Worm (Caenorhabditis elegans) whole organism, L2 larva: Measurements from ENCODE around the gene T25B2.3.

ENCODE experiments used
- C34F6.9 ChIP-seq: fragments of 150-350 bp; optimal IDR thresholded peaks from 2 replicates; lab custom pipeline; 2014; ENCODE audit warnings: missing biosample characterization, missing genetic modification characterization
- F13H6.1 ChIP-seq: sonication (generic microtip); optimal IDR thresholded peaks from 2 replicates; lab custom pipeline; 2016; ENCODE audit warnings: missing genetic modification characterization, missing compliant biosample characterization
- R02D3.7 ChIP-seq: fragments of 150-350 bp; optimal IDR thresholded peaks from 2 replicates; lab custom pipeline; 2014; ENCODE audit warnings: missing biosample characterization, missing genetic modification characterization
- Y55F3AM.14 ChIP-seq: fragments of 200-800 bp; sonication (Bioruptor generic); optimal IDR thresholded peaks from 2 replicates; lab custom pipeline; 2018; ENCODE audit warnings: mild to moderate bottlenecking, missing genetic modification characterization, missing compliant biosample characterization
- ZK546.5 ChIP-seq: sonication (generic microtip); optimal IDR thresholded peaks from 2 replicates; lab custom pipeline; 2017; ENCODE audit warnings: missing biosample characterization, missing genetic modification characterization
- alr-1 ChIP-seq: fragments of 150-350 bp; optimal IDR thresholded peaks from 2 replicates; lab custom pipeline; 2014; ENCODE audit warnings: missing biosample characterization, missing genetic modification characterization
- aly-2 ChIP-seq: fragments of 150-350 bp; optimal IDR thresholded peaks from 2 replicates; lab custom pipeline; 2014; ENCODE audit warnings: missing biosample characterization, missing genetic modification characterization
- ama-1 ChIP-seq: fragments of 150-350 bp; optimal IDR thresholded peaks from 2 replicates; lab custom pipeline; 2018; ENCODE audit warnings: inconsistent platforms
- blmp-1 ChIP-seq: sonication (generic microtip); optimal IDR thresholded peaks from 2 replicates; lab custom pipeline; 2017; ENCODE audit warnings: missing genetic modification characterization, mild to moderate bottlenecking, missing compliant biosample characterization, antibody characterized with exemption, moderate library complexity; ENCODE audit not compliant: insufficient read depth
- ceh-16 ChIP-seq: fragments of 150-350 bp; optimal IDR thresholded peaks from 2 replicates; lab custom pipeline; 2014; ENCODE audit warnings: missing biosample characterization, missing genetic modification characterization
- ceh-82 ChIP-seq: fragments of 150-350 bp; optimal IDR thresholded peaks from 2 replicates; lab custom pipeline; 2014; ENCODE audit warnings: missing biosample characterization, missing genetic modification characterization
- crh-2 ChIP-seq: sonication (generic microtip); optimal IDR thresholded peaks from 2 replicates; lab custom pipeline; 2017; ENCODE audit warnings: missing biosample characterization, missing genetic modification characterization
- dmd-4 ChIP-seq: sonication (generic microtip); optimal IDR thresholded peaks from 2 replicates; lab custom pipeline; 2017; ENCODE audit warnings: missing biosample characterization, missing genetic modification characterization
- egl-27 ChIP-seq: sonication (generic microtip); optimal IDR thresholded peaks from 3 replicates; lab custom pipeline; 2017; ENCODE audit warnings: missing biosample characterization, missing genetic modification reagents, missing genetic modification characterization
- elt-1 ChIP-seq: fragments of 150-350 bp; optimal IDR thresholded peaks from 2 replicates; lab custom pipeline; 2014; ENCODE audit warnings: missing biosample characterization, missing genetic modification characterization
- elt-3 ChIP-seq: sonication (generic microtip); optimal IDR thresholded peaks from 2 replicates; lab custom pipeline; 2017; ENCODE audit warnings: missing biosample characterization, missing genetic modification characterization
- fos-1 ChIP-seq: fragments of 150-350 bp; optimal IDR thresholded peaks from 2 replicates; lab custom pipeline; 2014; ENCODE audit warnings: missing biosample characterization, missing genetic modification characterization
- gmeb-1 ChIP-seq: fragments of 150-350 bp; optimal IDR thresholded peaks from 2 replicates; lab custom pipeline; 2014; ENCODE audit warnings: missing biosample characterization, missing genetic modification characterization
- lin-11 ChIP-seq: fragments of 150-350 bp; sonication (generic microtip); optimal IDR thresholded peaks from 2 replicates; lab custom pipeline; 2014; ENCODE audit warnings: missing biosample characterization, missing genetic modification characterization, inconsistent platforms, mixed read lengths
- lin-13 ChIP-seq: fragments of 150-350 bp; optimal IDR thresholded peaks from 2 replicates; lab custom pipeline; 2014; ENCODE audit warnings: missing biosample characterization, missing genetic modification reagents, missing genetic modification characterization
- lin-39 ChIP-seq: fragments of 150-350 bp; optimal IDR thresholded peaks from 2 replicates; lab custom pipeline; 2014; ENCODE audit warnings: missing biosample characterization, missing genetic modification reagents, missing genetic modification characterization
- lsy-2 ChIP-seq, 2 experiments: fragments of 150-350 bp in 1 of 2; sonication (generic microtip) in 1 of 2; optimal IDR thresholded peaks; 2 replicates each; lab custom pipeline; 2014 to 2017; ENCODE audit warnings: missing biosample characterization in 2 of 2, missing genetic modification characterization in 2 of 2
- mab-5 ChIP-seq: fragments of 150-350 bp; optimal IDR thresholded peaks from 2 replicates; lab custom pipeline; 2014; ENCODE audit warnings: missing biosample characterization, missing genetic modification characterization
- mbf-1 ChIP-seq: sonication (generic microtip); optimal IDR thresholded peaks from 2 replicates; lab custom pipeline; 2017; ENCODE audit warnings: missing biosample characterization, missing genetic modification characterization
- mdl-1 ChIP-seq, 2 experiments: fragments of 150-350 bp in 1 of 2; sonication (generic microtip) in 1 of 2; optimal IDR thresholded peaks; 2 replicates each; lab custom pipeline; 2017; ENCODE audit warnings: missing biosample characterization in 2 of 2, missing genetic modification characterization in 2 of 2
- nhr-10 ChIP-seq: sonication (generic microtip); optimal IDR thresholded peaks from 2 replicates; lab custom pipeline; 2017; ENCODE audit warnings: missing biosample characterization, missing genetic modification characterization
- nhr-11 ChIP-seq: fragments of 150-350 bp; optimal IDR thresholded peaks from 2 replicates; lab custom pipeline; 2014; ENCODE audit warnings: missing biosample characterization, missing genetic modification characterization
- nhr-12 ChIP-seq: fragments of 150-350 bp; optimal IDR thresholded peaks from 2 replicates; lab custom pipeline; 2014; ENCODE audit warnings: missing biosample characterization, missing genetic modification characterization
- nhr-129 ChIP-seq: fragments of 150-350 bp; optimal IDR thresholded peaks from 2 replicates; lab custom pipeline; 2014; ENCODE audit warnings: missing biosample characterization, missing genetic modification characterization
- nhr-21 ChIP-seq: fragments of 150-350 bp; optimal IDR thresholded peaks from 2 replicates; lab custom pipeline; 2014; ENCODE audit warnings: missing biosample characterization, missing genetic modification characterization
- nhr-23 ChIP-seq: fragments of 150-350 bp; optimal IDR thresholded peaks from 2 replicates; lab custom pipeline; 2014; ENCODE audit warnings: missing biosample characterization, missing genetic modification reagents, missing genetic modification characterization
- nhr-237 ChIP-seq: fragments of 150-350 bp; optimal IDR thresholded peaks from 2 replicates; lab custom pipeline; 2014; ENCODE audit warnings: missing biosample characterization, missing genetic modification characterization
- nhr-25 ChIP-seq: fragments of 150-350 bp; sonication (generic microtip); optimal IDR thresholded peaks from 3 replicates; lab custom pipeline; 2014; ENCODE audit warnings: missing biosample characterization, missing genetic modification characterization
- nhr-6 ChIP-seq: fragments of 150-350 bp; optimal IDR thresholded peaks from 2 replicates; lab custom pipeline; 2014; ENCODE audit warnings: missing biosample characterization, missing genetic modification characterization
- nhr-77 ChIP-seq: fragments of 150-350 bp; optimal IDR thresholded peaks from 2 replicates; lab custom pipeline; 2014; ENCODE audit warnings: missing biosample characterization, missing genetic modification characterization
- peb-1 ChIP-seq: fragments of 150-350 bp; optimal IDR thresholded peaks from 2 replicates; lab custom pipeline; 2014; ENCODE audit warnings: missing biosample characterization, missing genetic modification characterization
- sem-4 ChIP-seq: fragments of 150-350 bp; optimal IDR thresholded peaks from 2 replicates; lab custom pipeline; 2014; ENCODE audit warnings: missing biosample characterization, missing genetic modification reagents, missing genetic modification characterization
- skn-1 ChIP-seq: sonication (generic microtip); optimal IDR thresholded peaks from 2 replicates; lab custom pipeline; 2017; ENCODE audit warnings: missing biosample characterization, missing genetic modification characterization
- sma-3 ChIP-seq: sonication (generic microtip); optimal IDR thresholded peaks from 2 replicates; lab custom pipeline; 2016; ENCODE audit warnings: missing genetic modification reagents, missing genetic modification characterization, missing compliant biosample characterization
- sma-9 ChIP-seq, 2 experiments: fragments of 150-350 bp in 1 of 2; sonication (generic microtip) in 1 of 2; optimal IDR thresholded peaks; 2 replicates each; lab custom pipeline; 2014 to 2016; ENCODE audit warnings: missing genetic modification characterization in 2 of 2, mild to moderate bottlenecking in 1 of 2, missing biosample characterization in 1 of 2, missing compliant biosample characterization in 1 of 2, missing genetic modification reagents in 1 of 2, moderate library complexity in 1 of 2
- snpc-4 ChIP-seq: fragments of 150-350 bp; optimal IDR thresholded peaks from 2 replicates; lab custom pipeline; 2014; ENCODE audit warnings: missing biosample characterization, missing genetic modification characterization
- unc-39 ChIP-seq: fragments of 150-350 bp; optimal IDR thresholded peaks from 2 replicates; lab custom pipeline; 2014; ENCODE audit warnings: missing biosample characterization, missing genetic modification characterization
- unc-55 ChIP-seq: fragments of 150-350 bp; sonication (generic microtip); optimal IDR thresholded peaks from 3 replicates; lab custom pipeline; 2014; ENCODE audit warnings: missing biosample characterization, missing genetic modification reagents, missing genetic modification characterization
- unc-62 ChIP-seq: fragments of 150-350 bp; optimal IDR thresholded peaks from 2 replicates; lab custom pipeline; 2014; ENCODE audit warnings: missing biosample characterization, missing genetic modification reagents, missing genetic modification characterization
- zag-1 ChIP-seq: fragments of 150-350 bp; optimal IDR thresholded peaks from 2 replicates; lab custom pipeline; 2014; ENCODE audit warnings: missing biosample characterization, missing genetic modification characterization
- ztf-1 ChIP-seq: fragments of 200-800 bp; sonication (Bioruptor generic); conservative IDR thresholded peaks from 2 replicates; pipeline ENCODE4 v1.3.6; 2022; ENCODE audit warnings: missing genetic modification characterization, missing compliant biosample characterization
- ztf-11 ChIP-seq: sonication (generic microtip); optimal IDR thresholded peaks from 2 replicates; lab custom pipeline; 2017; ENCODE audit warnings: missing biosample characterization, missing genetic modification characterization

The T25B2.3 gene

DNA sequence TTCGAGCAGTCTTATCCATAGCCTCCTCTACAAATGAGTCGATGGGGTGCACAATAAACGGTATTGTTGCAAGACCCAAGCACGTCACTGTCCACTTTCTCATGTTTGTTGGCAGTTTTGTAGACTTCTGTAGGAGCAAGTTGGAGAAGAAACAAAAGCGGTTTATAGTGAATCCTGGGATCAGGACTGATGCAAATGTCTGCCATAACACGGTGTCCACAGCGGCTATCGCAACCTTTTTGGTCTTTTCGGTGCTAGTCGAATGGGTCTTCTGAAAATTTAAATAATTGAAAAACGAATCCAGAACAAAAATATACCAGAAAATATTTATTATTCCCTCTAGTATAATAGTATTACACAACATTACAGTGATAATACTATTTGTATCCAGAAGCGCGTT, 29.4 kb downstream of the T25B2.3 start:
- TF ChIP-seq lin-39 (no peak), sma-3 (GFP tag; lab: Kevin White, UChicago) (no peak)

DNA sequence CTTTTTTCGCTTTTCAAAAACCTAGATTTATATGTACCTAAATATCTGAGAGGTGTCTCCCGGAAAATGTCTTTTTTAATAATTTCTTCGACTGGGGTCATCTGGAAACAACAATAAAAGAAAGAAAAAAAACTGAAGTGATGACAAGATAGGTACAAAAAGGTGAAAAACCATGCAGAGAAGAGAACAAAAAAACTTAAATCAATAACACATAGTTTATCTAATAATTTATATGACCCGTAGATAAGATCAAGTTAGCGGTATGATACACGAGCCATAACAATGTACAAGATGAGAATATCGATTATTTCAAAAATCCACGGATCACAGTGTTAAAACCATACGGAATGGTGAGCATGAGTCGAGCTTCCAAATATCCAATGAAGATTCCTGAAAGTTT, 30.4 kb downstream of the T25B2.3 start, which contains the start of gene mtp-18:
TSS of gene mtp-18 (minus strand) at position 101 of the 400 bp plus-strand sequence.
- TF ChIP-seq skn-1 (tag; lab: Kevin White, UChicago) (no peak), lin-11 (tag; lab: Kevin White, UChicago) (no peak), mdl-1 (tag; optimal IDR thresholded peaks at IDR 0.05; lab: Kevin White, UChicago) (no peak), egl-27 (tag; lab: Kevin White, UChicago) (no peak), nhr-12 (tag; lab: Kevin White, UChicago) (no peak), crh-2 (no peak), ztf-1 (no peak), nhr-129 (tag; lab: Kevin White, UChicago) (no peak), mbf-1 (tag; lab: Kevin White, UChicago) (no peak), elt-1 (no peak), nhr-6 (tag; lab: Kevin White, UChicago) (no peak), peb-1 (no peak), unc-62 (GFP tag; lab: Kevin White, UChicago) (no peak), nhr-11 (tag; lab: Kevin White, UChicago) (no peak), mab-5 (no peak), blmp-1 (no peak), lin-39 (no peak), sem-4 (tag; lab: Kevin White, UChicago) (no peak), lin-13 (GFP tag; lab: Kevin White, UChicago) (no peak), R02D3.7 (no peak)

DNA sequence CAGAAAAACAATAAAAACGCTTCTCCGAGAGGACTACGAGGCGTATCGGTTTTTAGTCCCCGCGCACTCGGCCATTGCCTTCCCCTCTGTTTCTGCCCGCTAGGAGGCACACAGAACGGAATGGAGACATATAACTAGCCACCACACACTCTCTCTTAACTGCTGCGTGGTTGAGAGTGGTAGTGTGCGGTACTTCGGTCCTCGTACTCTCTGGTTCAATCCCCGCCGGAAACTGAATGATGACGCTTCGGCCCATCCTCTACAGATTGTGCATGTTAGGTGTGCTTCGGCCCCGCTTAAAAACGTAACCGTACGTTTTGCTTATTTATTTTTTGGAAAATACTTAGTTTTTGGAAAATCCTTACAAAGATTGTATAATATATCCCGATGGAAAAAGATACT, 31.8 kb downstream of the T25B2.3 start, which contains the start of gene T13C5.6:
TSS of gene T13C5.6 (minus strand) at position 1 of the 402 bp plus-strand sequence.
- TF ChIP-seq lin-11 (tag; lab: Kevin White, UChicago) = peak; percentile 95
- no peak for TF ChIP-seq lin-39
- no peak for TF ChIP-seq elt-3 (tag; lab: Kevin White, UChicago)
- peak; percentile 89 for TF ChIP-seq lin-13 (GFP tag; lab: Kevin White, UChicago)
- no peak for TF ChIP-seq elt-1
- TF ChIP-seq gmeb-1 = peak; percentile 66
- TF ChIP-seq nhr-10 (tag; lab: Kevin White, UChicago) = peak; percentile 59
- no peak for TF ChIP-seq aly-2 (tag; lab: Kevin White, UChicago)
- TF ChIP-seq zag-1 (tag; lab: Kevin White, UChicago) = peak; percentile 75
- TF ChIP-seq nhr-6 (tag; lab: Kevin White, UChicago) = peak; percentile 69
- TF ChIP-seq ztf-1 = no peak
- TF ChIP-seq ZK546.5 (tag; lab: Kevin White, UChicago) = no peak
- no peak for TF ChIP-seq ama-1 (lab: Kevin White, UChicago)
- peak; percentile 93 for TF ChIP-seq sma-3 (GFP tag; lab: Kevin White, UChicago)
- TF ChIP-seq sma-9 (GFP tag; optimal IDR thresholded peaks at IDR 0.05; lab: Kevin White, UChicago) = peak; percentile 89
- no peak for TF ChIP-seq sma-9 (tag; optimal IDR thresholded peaks at IDR 0.05; lab: Kevin White, UChicago)
- TF ChIP-seq dmd-4 (tag; lab: Kevin White, UChicago) = no peak
- no peak for TF ChIP-seq ceh-82 (tag; lab: Kevin White, UChicago)
- peak; percentile 84 for TF ChIP-seq C34F6.9
- TF ChIP-seq mbf-1 (tag; lab: Kevin White, UChicago) = no peak
- TF ChIP-seq nhr-77 (tag; lab: Kevin White, UChicago) = no peak
- TF ChIP-seq nhr-12 (tag; lab: Kevin White, UChicago) = no peak
- peak; percentile 53 for TF ChIP-seq ceh-16 (tag; lab: Kevin White, UChicago)
- peak; percentile 90 for TF ChIP-seq sem-4 (tag; lab: Kevin White, UChicago)
- no peak for TF ChIP-seq blmp-1
- peak; percentile 32 to 60 for TF ChIP-seq mdl-1 (tag; optimal IDR thresholded peaks at IDR 0.05; lab: Kevin White, UChicago)
- TF ChIP-seq lsy-2 (tag; optimal IDR thresholded peaks at IDR 0.05; lab: Kevin White, UChicago) = peak; percentile 68 to 85
- TF ChIP-seq nhr-129 (tag; lab: Kevin White, UChicago) = peak; percentile 95
- peak; percentile 93 for TF ChIP-seq Y55F3AM.14 (GFP tag; lab: Kevin White, UChicago)
- TF ChIP-seq egl-27 (tag; lab: Kevin White, UChicago) = peak; percentile 90
- TF ChIP-seq nhr-237 (tag; lab: Kevin White, UChicago) = no peak
- no peak for TF ChIP-seq R02D3.7
- TF ChIP-seq unc-39 (tag; lab: Kevin White, UChicago) = no peak
- no peak for TF ChIP-seq peb-1
- TF ChIP-seq unc-55 = peak; percentile 91
- TF ChIP-seq crh-2 = peak; percentile 91
- peak; percentile 10 for TF ChIP-seq snpc-4 (tag; lab: Kevin White, UChicago)
- TF ChIP-seq nhr-25 (tag; lab: Kevin White, UChicago) = peak; percentile 75
- peak; percentile 91 for TF ChIP-seq nhr-21 (tag; lab: Kevin White, UChicago)
- peak; percentile 25 for TF ChIP-seq unc-62 (GFP tag; lab: Kevin White, UChicago)
- peak; percentile 90 for TF ChIP-seq fos-1 (tag; lab: Kevin White, UChicago)
- no peak for TF ChIP-seq nhr-23 (tag; lab: Kevin White, UChicago)
- peak; percentile 10 for TF ChIP-seq ztf-11 (tag; lab: Kevin White, UChicago)
- peak; percentile 30 for TF ChIP-seq nhr-11 (tag; lab: Kevin White, UChicago)
- peak; percentile 63 for TF ChIP-seq mab-5
- peak; percentile 87 for TF ChIP-seq F13H6.1 (tag; lab: Kevin White, UChicago)
- TF ChIP-seq alr-1 (tag; lab: Kevin White, UChicago) = no peak
- TF ChIP-seq skn-1 (tag; lab: Kevin White, UChicago) = peak; percentile 70
